Worm (Caenorhabditis elegans) whole organism, young adult: ENCODE data around the gene T08D10.4.

Source experiments
- B0035.1 ChIP-seq: sonication (generic microtip); optimal IDR thresholded peaks from 2 replicates; lab custom pipeline; 2016; ENCODE audit warnings: missing genetic modification characterization, mild to moderate bottlenecking, missing compliant biosample characterization, missing genotype, missing genetic modification reagents
- B0261.1 ChIP-seq: sonication (generic microtip); optimal IDR thresholded peaks from 2 replicates; lab custom pipeline; 2016; ENCODE audit warnings: mild to moderate bottlenecking, missing genetic modification characterization, moderate library complexity, missing compliant biosample characterization
- C06A6.2 ChIP-seq: fragments of 200-800 bp; sonication (Bioruptor generic); conservative IDR thresholded peaks from 2 replicates; pipeline ENCODE4 v1.3.6; 2022; ENCODE audit warnings: missing genetic modification characterization, missing compliant biosample characterization
- D2030.7 ChIP-seq: fragments of 200-800 bp; sonication (Bioruptor generic); IDR thresholded peaks from 2 replicates; pipeline ENCODE4 v1.3.6; 2022; ENCODE audit warnings: missing genetic modification reagents, missing genetic modification characterization, missing compliant biosample characterization
- F23B12.7 ChIP-seq: sonication (generic microtip); optimal IDR thresholded peaks from 2 replicates; lab custom pipeline; 2017; ENCODE audit warnings: missing genetic modification characterization, mild to moderate bottlenecking, missing compliant biosample characterization, antibody characterized with exemption, moderate library complexity; ENCODE audit not compliant: insufficient read depth
- F37B4.10 ChIP-seq: fragments of 200-800 bp; sonication (Bioruptor generic); IDR thresholded peaks from 2 replicates; pipeline ENCODE4 v1.3.6; 2022; ENCODE audit warnings: missing genetic modification characterization, missing compliant biosample characterization
- K11D2.4 ChIP-seq: fragments of 200-800 bp; sonication (Bioruptor generic); IDR thresholded peaks from 2 replicates; pipeline ENCODE4 v1.3.6; 2022; ENCODE audit warnings: missing genetic modification reagents, missing genetic modification characterization, missing compliant biosample characterization
- K12H6.12 ChIP-seq: fragments of 200-800 bp; sonication (Bioruptor generic); optimal IDR thresholded peaks from 2 replicates; lab custom pipeline; 2018; ENCODE audit warnings: mild to moderate bottlenecking, missing genetic modification characterization, missing compliant biosample characterization
- Y53F4B.3 ChIP-seq: fragments of 200-800 bp; sonication (Bioruptor generic); IDR thresholded peaks from 2 replicates; pipeline ENCODE4 v1.3.6; 2022; ENCODE audit warnings: missing genetic modification reagents, missing genetic modification characterization, missing compliant biosample characterization
- Y95B8A.8 ChIP-seq: fragments of 200-800 bp; sonication (Bioruptor generic); IDR thresholded peaks from 2 replicates; pipeline ENCODE4 v1.3.6; 2022; ENCODE audit warnings: missing genetic modification reagents, missing genetic modification characterization, missing compliant biosample characterization
- ZK185.1 ChIP-seq: sonication (generic microtip); optimal IDR thresholded peaks from 2 replicates; lab custom pipeline; 2016; ENCODE audit warnings: mild to moderate bottlenecking, missing genetic modification characterization, missing compliant biosample characterization; ENCODE audit not compliant: poor library complexity, severe bottlenecking
- aptf-3 ChIP-seq: fragments of 200-800 bp; sonication (Bioruptor generic); IDR thresholded peaks from 2 replicates; pipeline ENCODE4 v1.3.6; 2022; ENCODE audit warnings: missing genetic modification characterization, missing compliant biosample characterization
- attf-6 ChIP-seq: fragments of 200-800 bp; sonication (Bioruptor generic); IDR thresholded peaks from 2 replicates; pipeline ENCODE4 v1.3.6; 2022; ENCODE audit warnings: missing genetic modification reagents, missing genetic modification characterization, missing compliant biosample characterization
- bed-2 ChIP-seq: fragments of 200-800 bp; sonication (Bioruptor generic); IDR thresholded peaks from 2 replicates; pipeline ENCODE4 v1.3.6; 2022; ENCODE audit warnings: missing genetic modification reagents, missing genetic modification characterization, missing compliant biosample characterization
- ceh-40 ChIP-seq: fragments of 200-800 bp; sonication (Bioruptor generic); IDR thresholded peaks from 2 replicates; pipeline ENCODE4 v1.3.6; 2022; ENCODE audit warnings: missing genetic modification characterization, missing compliant biosample characterization
- dpl-1 ChIP-seq: fragments of 150-350 bp; optimal IDR thresholded peaks from 2 replicates; lab custom pipeline; 2014; ENCODE audit warnings: missing biosample characterization, missing genetic modification reagents, missing genetic modification characterization
- ekl-4 ChIP-seq: fragments of 200-800 bp; sonication (Bioruptor generic); IDR thresholded peaks from 2 replicates; pipeline ENCODE4 v1.3.6; 2022; ENCODE audit warnings: missing genetic modification reagents, missing genetic modification characterization, missing compliant biosample characterization
- ets-4 ChIP-seq: fragments of 200-800 bp; sonication (Bioruptor generic); optimal IDR thresholded peaks from 2 replicates; lab custom pipeline; 2018; ENCODE audit warnings: mild to moderate bottlenecking, missing genetic modification characterization, missing compliant biosample characterization
- fkh-3 ChIP-seq: sonication (generic microtip); optimal IDR thresholded peaks from 2 replicates; lab custom pipeline; 2016; ENCODE audit warnings: mild to moderate bottlenecking, missing genetic modification characterization, missing compliant biosample characterization
- gei-17 ChIP-seq: fragments of 200-800 bp; sonication (Bioruptor generic); optimal IDR thresholded peaks from 2 replicates; lab custom pipeline; 2018; ENCODE audit warnings: mild to moderate bottlenecking, missing genetic modification characterization, missing compliant biosample characterization
- him-1 ChIP-seq: sonication (generic microtip); optimal IDR thresholded peaks from 2 replicates; lab custom pipeline; 2016; ENCODE audit warnings: missing genotype, missing genetic modification reagents, missing genetic modification characterization, missing compliant biosample characterization
- hmg-20 ChIP-seq: fragments of 200-800 bp; sonication (Bioruptor generic); IDR thresholded peaks from 2 replicates; pipeline ENCODE4 v1.3.6; 2022; ENCODE audit warnings: missing genetic modification reagents, missing genetic modification characterization, missing compliant biosample characterization
- let-607 ChIP-seq, 2 experiments: fragments of 200-800 bp in 1 of 2; sonication (Bioruptor generic) in 1 of 2; sonication (generic microtip) in 1 of 2; optimal IDR thresholded peaks; 2 replicates each; lab custom pipeline; 2016 to 2018; ENCODE audit warnings: mild to moderate bottlenecking in 2 of 2, missing compliant biosample characterization in 2 of 2, missing genetic modification characterization in 2 of 2, moderate library complexity in 2 of 2, missing genotype in 1 of 2
- lin-26 ChIP-seq: fragments of 200-800 bp; sonication (Bioruptor generic); IDR thresholded peaks from 2 replicates; pipeline ENCODE4 v1.3.6; 2022; ENCODE audit warnings: missing genetic modification reagents, missing genetic modification characterization, missing compliant biosample characterization
- lin-40 ChIP-seq: sonication (generic microtip); optimal IDR thresholded peaks from 2 replicates; lab custom pipeline; 2016; ENCODE audit warnings: missing genetic modification characterization, mild to moderate bottlenecking, missing compliant biosample characterization, missing genotype, missing genetic modification reagents
- lir-1 ChIP-seq: fragments of 200-800 bp; sonication (Bioruptor generic); conservative IDR thresholded peaks from 2 replicates; pipeline ENCODE4 v1.3.6; 2022; ENCODE audit warnings: missing genetic modification reagents, missing genetic modification characterization, missing compliant biosample characterization
- lsy-27 ChIP-seq: sonication (generic microtip); optimal IDR thresholded peaks from 2 replicates; lab custom pipeline; 2017; ENCODE audit warnings: missing genetic modification characterization, mild to moderate bottlenecking, missing compliant biosample characterization, antibody characterized with exemption, missing genotype, borderline replicate concordance; ENCODE audit not compliant: insufficient read depth
- madf-3 ChIP-seq: fragments of 200-800 bp; sonication (Bioruptor generic); IDR thresholded peaks from 2 replicates; pipeline ENCODE4 v1.3.6; 2022; ENCODE audit warnings: missing genetic modification reagents, missing genetic modification characterization, missing compliant biosample characterization
- mes-4 ChIP-seq: sonication (generic microtip); optimal IDR thresholded peaks from 2 replicates; lab custom pipeline; 2016; ENCODE audit warnings: missing genotype, missing genetic modification characterization, missing compliant biosample characterization
- nfya-2 ChIP-seq: fragments of 200-800 bp; sonication (Bioruptor generic); IDR thresholded peaks from 2 replicates; pipeline ENCODE4 v1.3.6; 2022; ENCODE audit warnings: missing genetic modification reagents, missing genetic modification characterization, missing compliant biosample characterization
- nfyb-1 ChIP-seq: fragments of 200-800 bp; sonication (Bioruptor generic); IDR thresholded peaks from 2 replicates; pipeline ENCODE4 v1.3.6; 2022; ENCODE audit warnings: missing genetic modification reagents, missing genetic modification characterization, missing compliant biosample characterization
- nhr-80 ChIP-seq: sonication (generic microtip); optimal IDR thresholded peaks from 2 replicates; lab custom pipeline; 2016; ENCODE audit warnings: missing genetic modification characterization, missing compliant biosample characterization
- pha-4 ChIP-seq: fragments of 150-350 bp; sonication (generic microtip); optimal IDR thresholded peaks from 2 replicates; lab custom pipeline; 2014; ENCODE audit warnings: missing biosample characterization, missing genetic modification reagents, missing genetic modification characterization
- rcor-1 ChIP-seq: fragments of 200-800 bp; sonication (Bioruptor generic); IDR thresholded peaks from 2 replicates; pipeline ENCODE4 v1.3.6; 2022; ENCODE audit warnings: missing genetic modification reagents, missing genetic modification characterization, missing compliant biosample characterization
- repo-1 ChIP-seq: sonication (generic microtip); optimal IDR thresholded peaks from 2 replicates; lab custom pipeline; 2017; ENCODE audit warnings: mild to moderate bottlenecking, missing genetic modification characterization, missing compliant biosample characterization
- snpc-1.1 ChIP-seq: sonication (generic microtip); optimal IDR thresholded peaks from 2 replicates; lab custom pipeline; 2017; ENCODE audit warnings: missing genetic modification characterization, mild to moderate bottlenecking, missing compliant biosample characterization, antibody characterized with exemption, moderate library complexity, missing genotype, missing genetic modification reagents; ENCODE audit not compliant: insufficient read depth
- snpc-4 ChIP-seq, 5 experiments: fragments of 150-350 bp in 1 of 5; sonication (generic microtip) in 4 of 5; optimal IDR thresholded peaks; 2 replicates each; lab custom pipeline; 2014 to 2018; ENCODE audit warnings: missing genetic modification characterization in 5 of 5, missing biosample characterization in 3 of 5, antibody characterized with exemption in 2 of 5, mild to moderate bottlenecking in 2 of 5, missing compliant biosample characterization in 2 of 5, missing genotype in 2 of 5, moderate library complexity in 2 of 5, missing genetic modification reagents in 1 of 5
- tbp1 ChIP-seq: fragments of 200-800 bp; sonication (Bioruptor generic); optimal IDR thresholded peaks from 2 replicates; lab custom pipeline; 2018; ENCODE audit warnings: mild to moderate bottlenecking, missing genetic modification characterization, missing compliant biosample characterization
- unc-130 ChIP-seq: sonication (generic microtip); optimal IDR thresholded peaks from 2 replicates; lab custom pipeline; 2016; ENCODE audit warnings: missing genetic modification reagents, missing genetic modification characterization, missing compliant biosample characterization
- unc-62 ChIP-seq: fragments of 150-350 bp; optimal IDR thresholded peaks from 2 replicates; lab custom pipeline; 2014; ENCODE audit warnings: missing biosample characterization, missing genetic modification reagents, missing genetic modification characterization
- xnd-1 ChIP-seq: sonication (generic microtip); optimal IDR thresholded peaks from 2 replicates; lab custom pipeline; 2016; ENCODE audit warnings: missing genotype, missing genetic modification reagents, missing genetic modification characterization, missing compliant biosample characterization
- ztf-18 ChIP-seq: sonication (generic microtip); optimal IDR thresholded peaks from 2 replicates; lab custom pipeline; 2016; ENCODE audit warnings: missing genotype, mild to moderate bottlenecking, missing genetic modification characterization, missing compliant biosample characterization
- ztf-26 ChIP-seq: sonication (generic microtip); optimal IDR thresholded peaks from 2 replicates; lab custom pipeline; 2017; ENCODE audit warnings: missing genetic modification characterization, missing compliant biosample characterization
- ztf-28 ChIP-seq: fragments of 200-800 bp; sonication (Bioruptor generic); IDR thresholded peaks from 2 replicates; pipeline ENCODE4 v1.3.6; 2022; ENCODE audit warnings: missing genetic modification reagents, missing genetic modification characterization, missing compliant biosample characterization
- ztf-6 ChIP-seq: fragments of 200-800 bp; sonication (Bioruptor generic); IDR thresholded peaks from 2 replicates; pipeline ENCODE4 v1.3.6; 2022; ENCODE audit warnings: missing genetic modification reagents, missing genetic modification characterization, missing compliant biosample characterization

The T08D10.4 gene

DNA sequence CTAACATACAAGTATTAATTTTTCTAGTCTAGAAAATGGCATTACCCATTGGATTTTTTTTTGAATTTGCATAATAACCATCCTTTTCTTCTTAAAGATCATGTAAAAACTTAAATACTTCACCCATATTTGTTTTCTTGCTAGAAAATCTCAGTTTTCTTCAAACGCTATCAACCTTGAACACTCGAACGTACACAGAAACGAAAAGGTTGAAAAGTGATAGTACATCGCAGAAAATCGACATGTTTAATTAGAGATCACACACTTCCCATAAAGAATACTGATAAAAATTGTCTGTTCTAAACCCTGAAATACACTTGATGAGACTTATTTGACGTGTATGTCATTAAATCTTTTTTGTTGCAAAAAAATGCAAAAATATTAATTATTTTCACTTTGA lies 25.5 kb downstream of the T08D10.4 start, which contains the start of gene F55G7.4:
TSS of gene F55G7.4 (plus strand) at position 301 of the 400 bp plus-strand sequence.
- no peak for TF ChIP-seq F37B4.10 (GFP tag; lab: Robert Waterston, UW)
- TF ChIP-seq snpc-1.1 (tag; lab: Kevin White, UChicago), result no peak
- no peak for TF ChIP-seq mes-4
- TF ChIP-seq hmg-20, result no peak
- TF ChIP-seq lir-1 (GFP tag; lab: Robert Waterston, UW), result no peak
- no peak for TF ChIP-seq ztf-18 (tag; lab: Kevin White, UChicago)
- no peak for TF ChIP-seq lsy-27 (tag; lab: Kevin White, UChicago)
- no peak for TF ChIP-seq Y95B8A.8 (GFP tag; lab: Robert Waterston, UW)
- no peak for TF ChIP-seq bed-2 (GFP tag; lab: Robert Waterston, UW)
- no peak for TF ChIP-seq D2030.7 (GFP tag; lab: Robert Waterston, UW)
- TF ChIP-seq ceh-40 (GFP tag; lab: Robert Waterston, UW), result no peak
- TF ChIP-seq B0035.1, result no peak
- no peak for TF ChIP-seq Y53F4B.3
- TF ChIP-seq F23B12.7 (tag; lab: Kevin White, UChicago), result no peak
- TF ChIP-seq tbp1 (GFP tag; lab: Kevin White, UChicago), result no peak

DNA sequence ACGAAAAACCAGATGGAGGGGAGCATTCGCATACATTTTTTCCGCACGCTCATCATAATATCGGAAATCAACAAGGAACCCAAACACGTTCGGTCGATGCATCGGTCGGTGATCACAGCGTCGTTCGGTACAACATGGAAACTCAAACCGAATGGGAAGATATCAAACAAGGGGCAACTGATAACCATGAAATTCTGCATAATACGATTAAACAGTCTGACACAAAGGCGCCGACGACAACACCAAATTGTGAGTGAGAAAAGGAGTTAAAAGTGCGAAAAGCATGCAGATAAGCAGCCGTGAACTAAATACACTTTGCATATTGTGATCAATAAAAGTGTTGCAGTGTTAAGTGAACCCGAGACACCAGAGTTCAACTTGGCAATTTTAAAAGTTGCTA lies 27.9 kb downstream of the T08D10.4 start:
- TF ChIP-seq nhr-80 (tag; lab: Kevin White, UChicago), result peak; percentile 79
- no peak for TF ChIP-seq madf-3 (GFP tag; lab: Robert Waterston, UW)
- peak; percentile 25; the same call in 1 of the 2 replicates for TF ChIP-seq nfyb-1 (GFP tag; lab: Robert Waterston, UW)
- no peak for TF ChIP-seq ztf-28 (GFP tag; lab: Robert Waterston, UW)
- no peak for TF ChIP-seq ztf-6 (GFP tag; lab: Robert Waterston, UW)

DNA sequence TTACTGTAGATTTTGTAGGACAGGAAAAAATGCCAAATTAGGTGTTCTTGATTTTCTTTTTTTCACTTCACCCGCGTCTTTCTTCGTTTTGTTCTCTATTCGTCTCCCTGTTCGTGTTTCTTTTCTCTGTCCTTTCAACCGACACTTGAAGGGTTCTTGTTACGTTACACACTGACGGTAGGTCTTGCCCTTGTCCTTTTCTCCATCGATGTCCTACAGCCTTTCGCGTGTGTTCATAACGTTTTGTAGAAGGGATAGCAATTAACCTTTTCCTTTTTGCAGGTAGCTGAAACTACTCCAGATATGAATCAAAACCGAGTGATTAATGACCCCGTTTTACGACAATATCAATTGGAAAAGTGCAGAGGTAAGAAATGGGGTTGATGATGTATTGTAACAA lies 29.0 kb downstream of the T08D10.4 start, which contains the start of gene F55G7.1:
TSS of gene F55G7.1 (plus strand) at position 276 of the 400 bp plus-strand sequence.
- TF ChIP-seq unc-130 (GFP tag; lab: Kevin White, UChicago), result no peak
- no peak for TF ChIP-seq K12H6.12
- TF ChIP-seq gei-17, result peak; percentile 92
- TF ChIP-seq aptf-3 (GFP tag; lab: Robert Waterston, UW), result no peak
- no peak for TF ChIP-seq lir-1 (GFP tag; lab: Robert Waterston, UW)
- TF ChIP-seq lin-26, result no peak
- peak; percentile 28 for TF ChIP-seq B0261.1 (tag; lab: Kevin White, UChicago)
- TF ChIP-seq xnd-1 (tag; lab: Kevin White, UChicago), result no peak
- no peak for TF ChIP-seq rcor-1
- TF ChIP-seq nfya-2 (GFP tag; lab: Robert Waterston, UW), result no peak
- TF ChIP-seq let-607 (tag; optimal IDR thresholded peaks at IDR 0.05; lab: Kevin White, UChicago), result no peak
- no peak for TF ChIP-seq attf-6 (GFP tag; lab: Robert Waterston, UW)
- TF ChIP-seq repo-1, result no peak
- TF ChIP-seq dpl-1, result no peak
- no peak for TF ChIP-seq fkh-3 (tag; lab: Kevin White, UChicago)
- TF ChIP-seq ekl-4 (GFP tag; lab: Robert Waterston, UW), result no peak
- TF ChIP-seq ZK185.1 (tag; lab: Kevin White, UChicago), result peak; percentile 34
- no peak for TF ChIP-seq pha-4 (tag; lab: Kevin White, UChicago)
- TF ChIP-seq him-1, result no peak
- TF ChIP-seq ets-4, result no peak
- peak; percentile 83 for TF ChIP-seq lin-40 (tag; lab: Kevin White, UChicago)
- no peak for TF ChIP-seq snpc-4 (GFP tag; optimal IDR thresholded peaks at IDR 0.05; lab: Kevin White, UChicago)
- TF ChIP-seq snpc-4 (tag; optimal IDR thresholded peaks at IDR 0.05; lab: Kevin White, UChicago), result peak in 2 of 4 experiments; percentile 19 to 82
- peak; percentile 56; the same call in 1 of the 2 replicates for TF ChIP-seq K11D2.4
- TF ChIP-seq nfyb-1 (GFP tag; lab: Robert Waterston, UW), result no peak
- peak; percentile 71 for TF ChIP-seq ztf-26 (tag; lab: Kevin White, UChicago)
- no peak for TF ChIP-seq unc-62 (GFP tag; lab: Kevin White, UChicago)
- 0 out of 2 replicates have a peak, but pooled peaks have one; percentile 36 for TF ChIP-seq C06A6.2 (GFP tag; lab: Robert Waterston, UW)
